Worm (Caenorhabditis elegans) whole organism, young adult: ENCODE data around the gene F49H12.3.

Experiments
- B0019.2 ChIP-seq: fragments of 200-800 bp; sonication (Bioruptor generic); conservative IDR thresholded peaks from 2 replicates; pipeline ENCODE4 v1.3.6; 2022; ENCODE audit warnings: missing genetic modification reagents, missing genetic modification characterization, missing compliant biosample characterization
- B0035.1 ChIP-seq: sonication (generic microtip); optimal IDR thresholded peaks from 2 replicates; lab custom pipeline; 2016; ENCODE audit warnings: missing genetic modification characterization, mild to moderate bottlenecking, missing compliant biosample characterization, missing genotype, missing genetic modification reagents
- B0261.1 ChIP-seq: sonication (generic microtip); optimal IDR thresholded peaks from 2 replicates; lab custom pipeline; 2016; ENCODE audit warnings: mild to moderate bottlenecking, missing genetic modification characterization, moderate library complexity, missing compliant biosample characterization
- C17E4.6 ChIP-seq: fragments of 200-800 bp; sonication (Bioruptor generic); IDR thresholded peaks from 2 replicates; pipeline ENCODE4 v1.3.6; 2022; ENCODE audit warnings: missing genetic modification reagents, missing genetic modification characterization, missing compliant biosample characterization
- F39B2.1 ChIP-seq: fragments of 200-800 bp; sonication (Bioruptor generic); IDR thresholded peaks from 2 replicates; pipeline ENCODE4 v1.3.6; 2022; ENCODE audit warnings: missing genetic modification reagents, missing genetic modification characterization, missing compliant biosample characterization
- F49E8.2 ChIP-seq: sonication (generic microtip); optimal IDR thresholded peaks from 3 replicates; lab custom pipeline; 2017; ENCODE audit warnings: missing genetic modification characterization, mild to moderate bottlenecking, missing compliant biosample characterization, antibody characterized with exemption, moderate library complexity; ENCODE audit not compliant: insufficient read depth
- F52B5.7 ChIP-seq: sonication (generic microtip); optimal IDR thresholded peaks from 2 replicates; lab custom pipeline; 2016; ENCODE audit warnings: mild to moderate bottlenecking, missing genetic modification characterization, missing compliant biosample characterization
- K12H6.12 ChIP-seq: fragments of 200-800 bp; sonication (Bioruptor generic); optimal IDR thresholded peaks from 2 replicates; lab custom pipeline; 2018; ENCODE audit warnings: mild to moderate bottlenecking, missing genetic modification characterization, missing compliant biosample characterization
- Y53G8AR.9 ChIP-seq: fragments of 200-800 bp; sonication (Bioruptor generic); conservative IDR thresholded peaks from 2 replicates; pipeline ENCODE4 v1.3.6; 2022; ENCODE audit warnings: missing genetic modification reagents, missing genetic modification characterization, missing compliant biosample characterization
- Y56A3A.18 ChIP-seq: fragments of 200-800 bp; sonication (Bioruptor generic); IDR thresholded peaks from 2 replicates; pipeline ENCODE4 v1.3.6; 2022; ENCODE audit warnings: missing genetic modification reagents, missing genetic modification characterization, missing compliant biosample characterization
- Y95B8A.8 ChIP-seq: fragments of 200-800 bp; sonication (Bioruptor generic); IDR thresholded peaks from 2 replicates; pipeline ENCODE4 v1.3.6; 2022; ENCODE audit warnings: missing genetic modification reagents, missing genetic modification characterization, missing compliant biosample characterization
- ZK185.1 ChIP-seq: sonication (generic microtip); optimal IDR thresholded peaks from 2 replicates; lab custom pipeline; 2016; ENCODE audit warnings: mild to moderate bottlenecking, missing genetic modification characterization, missing compliant biosample characterization; ENCODE audit not compliant: poor library complexity, severe bottlenecking
- akir-1 ChIP-seq: fragments of 200-800 bp; sonication (Bioruptor generic); optimal IDR thresholded peaks from 2 replicates; lab custom pipeline; 2018; ENCODE audit warnings: mild to moderate bottlenecking, missing genetic modification characterization, moderate library complexity, missing compliant biosample characterization
- attf-5 ChIP-seq: fragments of 200-800 bp; sonication (Bioruptor generic); optimal IDR thresholded peaks from 2 replicates; lab custom pipeline; 2018; ENCODE audit warnings: mild to moderate bottlenecking, missing genetic modification characterization, missing compliant biosample characterization
- attf-6 ChIP-seq: fragments of 200-800 bp; sonication (Bioruptor generic); IDR thresholded peaks from 2 replicates; pipeline ENCODE4 v1.3.6; 2022; ENCODE audit warnings: missing genetic modification reagents, missing genetic modification characterization, missing compliant biosample characterization
- bed-2 ChIP-seq: fragments of 200-800 bp; sonication (Bioruptor generic); IDR thresholded peaks from 2 replicates; pipeline ENCODE4 v1.3.6; 2022; ENCODE audit warnings: missing genetic modification reagents, missing genetic modification characterization, missing compliant biosample characterization
- ceh-27 ChIP-seq: fragments of 200-800 bp; sonication (Bioruptor generic); optimal IDR thresholded peaks from 2 replicates; lab custom pipeline; 2018; ENCODE audit warnings: mild to moderate bottlenecking, missing genetic modification characterization, moderate library complexity, missing compliant biosample characterization
- dpff-1 ChIP-seq: sonication (generic microtip); optimal IDR thresholded peaks from 2 replicates; lab custom pipeline; 2017; ENCODE audit warnings: mild to moderate bottlenecking, missing genetic modification characterization, missing compliant biosample characterization
- egl-18 ChIP-seq: fragments of 200-800 bp; sonication (Bioruptor generic); IDR thresholded peaks from 2 replicates; pipeline ENCODE4 v1.3.6; 2022; ENCODE audit warnings: missing genetic modification reagents, missing genetic modification characterization, missing compliant biosample characterization
- egrh-3 ChIP-seq: fragments of 200-800 bp; sonication (Bioruptor generic); IDR thresholded peaks from 2 replicates; pipeline ENCODE4 v1.3.6; 2022; ENCODE audit warnings: missing genetic modification reagents, missing genetic modification characterization, missing compliant biosample characterization
- ets-4 ChIP-seq: fragments of 200-800 bp; sonication (Bioruptor generic); optimal IDR thresholded peaks from 2 replicates; lab custom pipeline; 2018; ENCODE audit warnings: mild to moderate bottlenecking, missing genetic modification characterization, missing compliant biosample characterization
- hsf-1 ChIP-seq: fragments of 200-800 bp; sonication (Bioruptor generic); IDR thresholded peaks from 2 replicates; pipeline ENCODE4 v1.3.6; 2022; ENCODE audit warnings: missing genetic modification reagents, missing genetic modification characterization, missing compliant biosample characterization
- lsy-27 ChIP-seq: sonication (generic microtip); optimal IDR thresholded peaks from 2 replicates; lab custom pipeline; 2017; ENCODE audit warnings: missing genetic modification characterization, mild to moderate bottlenecking, missing compliant biosample characterization, antibody characterized with exemption, missing genotype, borderline replicate concordance; ENCODE audit not compliant: insufficient read depth
- madf-3 ChIP-seq: fragments of 200-800 bp; sonication (Bioruptor generic); IDR thresholded peaks from 2 replicates; pipeline ENCODE4 v1.3.6; 2022; ENCODE audit warnings: missing genetic modification reagents, missing genetic modification characterization, missing compliant biosample characterization
- madf-6 ChIP-seq: fragments of 200-800 bp; sonication (Bioruptor generic); IDR thresholded peaks from 2 replicates; pipeline ENCODE4 v1.3.6; 2022; ENCODE audit warnings: missing genetic modification reagents, missing genetic modification characterization, missing compliant biosample characterization
- madf-8 ChIP-seq: fragments of 200-800 bp; sonication (Bioruptor generic); conservative IDR thresholded peaks from 2 replicates; pipeline ENCODE4 v1.3.6; 2022; ENCODE audit warnings: missing genetic modification reagents, missing genetic modification characterization, missing compliant biosample characterization
- mcd-1 ChIP-seq: fragments of 200-800 bp; sonication (Bioruptor generic); IDR thresholded peaks from 2 replicates; pipeline ENCODE4 v1.3.6; 2022; ENCODE audit warnings: missing genetic modification reagents, missing genetic modification characterization, missing compliant biosample characterization
- nfyb-1 ChIP-seq: fragments of 200-800 bp; sonication (Bioruptor generic); IDR thresholded peaks from 2 replicates; pipeline ENCODE4 v1.3.6; 2022; ENCODE audit warnings: missing genetic modification reagents, missing genetic modification characterization, missing compliant biosample characterization
- nhr-120 ChIP-seq: fragments of 200-800 bp; sonication (Bioruptor generic); IDR thresholded peaks from 2 replicates; pipeline ENCODE4 v1.3.6; 2022; ENCODE audit warnings: missing genetic modification characterization, missing compliant biosample characterization
- nhr-80 ChIP-seq: sonication (generic microtip); optimal IDR thresholded peaks from 2 replicates; lab custom pipeline; 2016; ENCODE audit warnings: missing genetic modification characterization, missing compliant biosample characterization
- pha-4 ChIP-seq: fragments of 150-350 bp; sonication (generic microtip); optimal IDR thresholded peaks from 2 replicates; lab custom pipeline; 2014; ENCODE audit warnings: missing biosample characterization, missing genetic modification reagents, missing genetic modification characterization
- snpc-1.1 ChIP-seq: sonication (generic microtip); optimal IDR thresholded peaks from 2 replicates; lab custom pipeline; 2017; ENCODE audit warnings: missing genetic modification characterization, mild to moderate bottlenecking, missing compliant biosample characterization, antibody characterized with exemption, moderate library complexity, missing genotype, missing genetic modification reagents; ENCODE audit not compliant: insufficient read depth
- xnd-1 ChIP-seq: sonication (generic microtip); optimal IDR thresholded peaks from 2 replicates; lab custom pipeline; 2016; ENCODE audit warnings: missing genotype, missing genetic modification reagents, missing genetic modification characterization, missing compliant biosample characterization
- zfh-2 ChIP-seq: fragments of 200-800 bp; sonication (Bioruptor generic); conservative IDR thresholded peaks from 2 replicates; pipeline ENCODE4 v1.3.6; 2022; ENCODE audit warnings: missing genetic modification reagents, missing genetic modification characterization, missing compliant biosample characterization
- ztf-25 ChIP-seq: fragments of 200-800 bp; sonication (Bioruptor generic); IDR thresholded peaks from 2 replicates; pipeline ENCODE4 v1.3.6; 2022; ENCODE audit warnings: missing genetic modification reagents, missing genetic modification characterization, missing compliant biosample characterization
- ztf-28 ChIP-seq: fragments of 200-800 bp; sonication (Bioruptor generic); IDR thresholded peaks from 2 replicates; pipeline ENCODE4 v1.3.6; 2022; ENCODE audit warnings: missing genetic modification reagents, missing genetic modification characterization, missing compliant biosample characterization
- ztf-6 ChIP-seq: fragments of 200-800 bp; sonication (Bioruptor generic); IDR thresholded peaks from 2 replicates; pipeline ENCODE4 v1.3.6; 2022; ENCODE audit warnings: missing genetic modification reagents, missing genetic modification characterization, missing compliant biosample characterization

Gene F49H12.3

ce11 chrX:2090493-2090892 lies 6.3 kb downstream of the F49H12.3 start (continued):
- TF ChIP-seq dpff-1 = no peak

ce11 chrX:2093169-2093568 lies 9.0 kb downstream of the F49H12.3 start, which contains the start of gene col-164:
Gene col-164 (plus strand): TSS chrX:2093469.
- TF ChIP-seq ets-4 (GFP tag; lab: Kevin White, UChicago) (no peak), ztf-6 (no peak), attf-6 (GFP tag; lab: Robert Waterston, UW) (no peak), ztf-28 (GFP tag; lab: Robert Waterston, UW) (no peak), zfh-2 (GFP tag; lab: Robert Waterston, UW) (no peak), pha-4 (tag; lab: Kevin White, UChicago) (no peak), bed-2 (GFP tag; lab: Robert Waterston, UW) (no peak), Y56A3A.18 (GFP tag; lab: Robert Waterston, UW) (no peak), F49E8.2 (no peak), B0261.1 (tag; lab: Kevin White, UChicago) (no peak), madf-6 (GFP tag; lab: Robert Waterston, UW) (no peak), nfyb-1 (GFP tag; lab: Robert Waterston, UW) (no peak), madf-3 (GFP tag; lab: Robert Waterston, UW) (no peak), nhr-80 (no peak), F52B5.7 (tag; lab: Kevin White, UChicago) (no peak), F39B2.1 (no peak)

- TF ChIP-seq zfh-2 (GFP tag; lab: Robert Waterston, UW) (0 out of 2 replicates have a peak, but pooled peaks have one; percentile 21), Y56A3A.18 (GFP tag; lab: Robert Waterston, UW) (no peak), egrh-3 (peak; percentile 31; the same call in 1 of the 2 replicates)
Observed at ce11 chrX:2094094-2094493, 9.9 kb downstream of the F49H12.3 start.

- TF ChIP-seq zfh-2 (GFP tag; lab: Robert Waterston, UW) (no peak), mcd-1 (GFP tag; lab: Robert Waterston, UW) (no peak), snpc-1.1 (tag; lab: Kevin White, UChicago) (no peak), akir-1 (GFP tag; lab: Kevin White, UChicago) (no peak), hsf-1 (GFP tag; lab: Robert Waterston, UW) (no peak), ztf-25 (GFP tag; lab: Robert Waterston, UW) (no peak), Y56A3A.18 (GFP tag; lab: Robert Waterston, UW) (no peak), C17E4.6 (GFP tag; lab: Robert Waterston, UW) (no peak), nhr-120 (no peak), xnd-1 (tag; lab: Kevin White, UChicago) (no peak)
Observed at ce11 chrX:2096804-2097203, 12.6 kb downstream of the F49H12.3 start, which contains the start of gene T21D9.2. Gene T21D9.2 (minus strand): TSS chrX:2096904.

ce11 chrX:2099002-2099401 lies 14.8 kb downstream of the F49H12.3 start:
- TF ChIP-seq nhr-80 = no peak
- no peak for TF ChIP-seq ceh-27
- TF ChIP-seq madf-6 (GFP tag; lab: Robert Waterston, UW) = no peak

- TF ChIP-seq Y95B8A.8 (GFP tag; lab: Robert Waterston, UW) = no peak
- no peak for TF ChIP-seq attf-5 (GFP tag; lab: Kevin White, UChicago)
- TF ChIP-seq akir-1 (GFP tag; lab: Kevin White, UChicago) = no peak
- TF ChIP-seq B0019.2 (GFP tag; lab: Robert Waterston, UW) = no peak
- TF ChIP-seq B0035.1 (tag; lab: Kevin White, UChicago) = no peak
- TF ChIP-seq Y53G8AR.9 (GFP tag; lab: Robert Waterston, UW) = no peak
- TF ChIP-seq lsy-27 (tag; lab: Kevin White, UChicago) = no peak
- no peak for TF ChIP-seq madf-8 (GFP tag; lab: Robert Waterston, UW)
- TF ChIP-seq K12H6.12 (tag; lab: Kevin White, UChicago) = no peak
- TF ChIP-seq egl-18 (GFP tag; lab: Robert Waterston, UW) = no peak
- no peak for TF ChIP-seq ZK185.1 (tag; lab: Kevin White, UChicago)
Observed at ce11 chrX:2105310-2105709, 21.1 kb downstream of the F49H12.3 start, which contains the start of gene F53B1.3. Gene F53B1.3 (plus strand): TSS chrX:2105610.
